Fruit fly (Drosophila melanogaster) Kc167 (cell line): ENCODE measurements around the gene Drsl3.

Experiments used
- Myc ChIP-seq: fragments of >200 bp; optimal IDR thresholded peaks from 2 replicates; lab custom pipeline; 2017; ENCODE audit warnings: missing external identifiers
- h ChIP-seq: fragments of >200 bp; optimal IDR thresholded peaks from 3 replicates; lab custom pipeline; 2018; ENCODE audit warnings: missing external identifiers
- insv ChIP-seq: fragments of >200 bp; optimal IDR thresholded peaks from 3 replicates; lab custom pipeline; 2018; ENCODE audit warnings: missing external identifiers
- psq ChIP-seq: fragments of >200 bp; optimal IDR thresholded peaks from 2 replicates; lab custom pipeline; 2017; ENCODE audit warnings: missing external identifiers
- ttk ChIP-seq: sonication (Bioruptor generic); optimal IDR thresholded peaks from 2 replicates; lab custom pipeline; 2017; ENCODE audit warnings: missing external identifiers

DNA sequence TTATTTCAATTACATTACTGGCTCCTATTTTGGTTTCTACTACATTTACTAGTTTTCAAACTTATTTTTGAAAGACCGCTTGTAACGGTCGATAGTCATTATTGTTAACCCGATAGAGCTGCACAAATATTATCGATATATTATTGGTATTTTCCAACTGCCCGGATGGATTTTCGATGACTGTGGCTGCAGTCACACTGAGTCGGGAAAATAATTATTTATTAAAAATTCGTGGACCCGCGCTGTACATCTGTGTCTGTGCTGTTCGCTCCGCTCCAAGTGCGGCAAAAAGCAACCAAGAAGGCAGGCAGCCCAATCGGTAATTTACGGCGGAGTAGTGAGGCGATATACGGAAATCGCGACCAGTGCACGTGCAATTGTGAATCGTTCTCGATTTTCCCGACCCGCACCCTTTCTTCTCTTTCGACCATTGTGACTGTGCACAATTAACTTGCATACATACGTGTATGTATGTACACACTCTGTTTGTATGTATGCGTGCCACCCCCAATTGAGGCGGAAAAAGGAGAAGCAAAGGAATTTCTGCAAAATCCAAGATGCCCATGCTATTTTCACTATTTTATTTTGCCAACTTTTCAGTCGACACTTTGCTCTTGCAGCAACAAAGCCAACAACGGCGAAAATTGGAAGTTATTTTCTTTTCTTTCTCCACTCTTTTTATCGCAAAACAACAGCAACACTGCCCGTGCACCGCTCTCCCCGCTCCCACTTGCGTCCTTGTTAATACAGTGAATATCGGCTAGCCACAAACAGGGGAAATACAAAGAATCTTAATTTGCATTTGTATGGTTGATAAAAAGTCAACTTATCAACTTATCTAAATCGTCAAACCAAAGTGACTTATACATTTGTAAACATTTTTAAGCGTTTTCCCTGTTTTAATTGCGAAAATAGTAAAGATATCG is 11.0 kb upstream of the Drsl3 start, which contains the start of gene ZnT63C:
- no peak for TF ChIP-seq h (lab: Kevin White, UChicago)
- no peak for TF ChIP-seq insv (lab: Kevin White, UChicago)
- TF ChIP-seq psq = no peak
- no peak for TF ChIP-seq Myc (lab: Kevin White, UChicago)
- TF ChIP-seq ttk (lab: Kevin White, UChicago) = no peak
